Worm (Caenorhabditis elegans): ENCODE data around the gene cya-2.

ce11 chrII:2064497-2064896, 41.1 kb upstream of the cya-2 start, which contains the start of gene fbxb-6:
- TF ChIP-seq syd-9 (tag; optimal IDR thresholded peaks at IDR 0.05) (no peak), ama-1 (optimal IDR thresholded peaks at IDR 0.05) (no peak)
